Fruit fly (Drosophila melanogaster): ENCODE results near the gene CG5177.

DNA sequence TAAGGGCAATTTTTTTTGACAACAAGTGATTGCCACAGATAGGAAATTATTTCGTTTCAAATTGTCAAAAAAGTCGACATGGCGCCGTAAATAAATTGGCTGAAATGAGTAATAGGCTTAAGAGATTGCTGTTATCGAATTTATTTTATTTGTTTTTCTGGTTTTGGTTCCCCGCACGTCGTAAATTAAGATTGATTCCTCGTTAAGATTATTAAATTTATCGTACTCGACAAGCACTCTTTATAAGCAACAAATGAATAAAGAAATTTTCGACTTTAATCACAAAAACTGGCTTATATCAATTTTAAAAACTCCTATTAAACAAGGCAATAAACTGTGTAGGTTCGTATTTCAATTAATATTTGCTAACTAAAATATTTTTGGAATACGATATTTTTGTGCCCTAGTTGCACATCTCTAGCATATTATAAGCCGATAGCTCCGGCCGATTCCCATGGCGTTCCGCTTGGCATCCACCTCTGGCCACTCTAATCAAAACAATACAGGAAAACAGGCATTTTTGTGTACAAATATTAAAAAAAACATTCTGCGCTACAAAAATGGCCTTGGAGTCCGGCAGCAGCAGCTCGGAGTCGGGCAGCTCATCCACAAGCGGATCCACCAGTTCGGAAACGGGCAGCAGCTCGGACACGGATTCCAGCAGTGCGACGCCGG is 7.1 kb downstream of the CG5177 start, which contains the start of gene chm:
- no peak for TF ChIP-seq h (optimal IDR thresholded peaks at IDR 0.05)
- TF ChIP-seq onecut (GFP tag; IDR thresholded peaks at IDR 0.05) = no peak

Data from whole organism, embryonic.